Worm (Caenorhabditis elegans): Measurements from ENCODE around the gene lin-48.

DNA sequence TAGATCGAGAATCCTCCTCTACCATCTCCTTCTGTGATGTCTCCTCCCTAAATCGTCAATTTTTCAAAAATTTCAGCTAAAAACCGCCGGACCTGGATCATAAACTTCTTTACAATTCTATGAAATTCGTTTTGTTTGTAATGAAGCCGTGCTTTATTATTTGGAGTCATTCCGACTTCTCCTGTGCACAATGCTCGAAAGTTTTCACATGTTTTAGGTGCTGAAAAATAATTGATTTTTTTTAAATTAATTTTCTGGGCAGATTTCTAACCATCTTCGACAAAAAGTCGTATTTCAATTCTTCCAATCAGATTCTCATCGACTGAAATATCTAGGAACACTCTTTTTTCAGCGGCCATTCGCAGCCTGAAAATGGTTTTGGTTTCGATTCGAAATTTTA is 46.0 kb upstream of the lin-48 start, which contains the start of gene cyn-9:
- TF ChIP-seq R02D3.7 (tag; optimal IDR thresholded peaks at IDR 0.05) (no peak), snpc-4 (tag; optimal IDR thresholded peaks at IDR 0.05) (no peak), lin-39 (tag; optimal IDR thresholded peaks at IDR 0.05) (no peak), fkh-10 (GFP tag; optimal IDR thresholded peaks at IDR 0.05) (no peak), nhr-25 (tag; optimal IDR thresholded peaks at IDR 0.05) (no peak), egl-27 (tag; optimal IDR thresholded peaks at IDR 0.05) (no peak), nhr-12 (tag; optimal IDR thresholded peaks at IDR 0.05) (no peak), jun-1 (tag; optimal IDR thresholded peaks at IDR 0.05) (no peak), fos-1 (tag; optimal IDR thresholded peaks at IDR 0.05) (no peak), nhr-11 (tag; optimal IDR thresholded peaks at IDR 0.05) (no peak), elt-2 (tag; optimal IDR thresholded peaks at IDR 0.05) (no peak), nhr-76 (tag; optimal IDR thresholded peaks at IDR 0.05) (no peak), daf-12 (tag; optimal IDR thresholded peaks at IDR 0.05) (no peak), ceh-82 (tag; optimal IDR thresholded peaks at IDR 0.05) (no peak)
